Worm (Caenorhabditis elegans): ENCODE measurements around the gene K09F6.7.

Gene K09F6.7

ce11 chrII:2292027-2292426, at the start of gene K09F6.7:
K09F6.7 (minus strand) TSS chrII:2292127.
- TF ChIP-seq W03F9.2 (tag; optimal IDR thresholded peaks at IDR 0.05) (no peak), dao-5 (tag; optimal IDR thresholded peaks at IDR 0.05) (no peak), him-1 (tag; optimal IDR thresholded peaks at IDR 0.05) (no peak)

- no peak for TF ChIP-seq dao-5 (tag; optimal IDR thresholded peaks at IDR 0.05)
- no peak for TF ChIP-seq him-1 (tag; optimal IDR thresholded peaks at IDR 0.05)
- no peak for TF ChIP-seq W03F9.2 (tag; optimal IDR thresholded peaks at IDR 0.05)
Observed at ce11 chrII:2341515-2341914, 49.6 kb upstream of the K09F6.7 start, which contains the start of gene enri-1. enri-1 (minus strand) TSS chrII:2341615.

ce11 chrII:2340974-2341373, 49.0 kb upstream of the K09F6.7 start:
- TF ChIP-seq him-1 (tag; optimal IDR thresholded peaks at IDR 0.05) (no peak), W03F9.2 (tag; optimal IDR thresholded peaks at IDR 0.05) (no peak), dao-5 (tag; optimal IDR thresholded peaks at IDR 0.05) (no peak)

- TF ChIP-seq him-1 (tag; optimal IDR thresholded peaks at IDR 0.05) (no peak), dao-5 (tag; optimal IDR thresholded peaks at IDR 0.05) (no peak), W03F9.2 (tag; optimal IDR thresholded peaks at IDR 0.05) (no peak)
Observed at ce11 chrII:2336177-2336576, 44.2 kb upstream of the K09F6.7 start.

ce11 chrII:2335572-2335971, 43.6 kb upstream of the K09F6.7 start, which contains the start of gene F43C11.7:
F43C11.7 (plus strand) TSS chrII:2335897.
- TF ChIP-seq W03F9.2 (tag; optimal IDR thresholded peaks at IDR 0.05): no peak
- no peak for TF ChIP-seq dao-5 (tag; optimal IDR thresholded peaks at IDR 0.05)
- TF ChIP-seq him-1 (tag; optimal IDR thresholded peaks at IDR 0.05): no peak

- TF ChIP-seq W03F9.2 (tag; optimal IDR thresholded peaks at IDR 0.05): no peak
- TF ChIP-seq him-1 (tag; optimal IDR thresholded peaks at IDR 0.05): no peak
- TF ChIP-seq dao-5 (tag; optimal IDR thresholded peaks at IDR 0.05): no peak
Observed at ce11 chrII:2332220-2332619, 40.3 kb upstream of the K09F6.7 start, which contains the start of gene F43C11.8. F43C11.8 (plus strand) TSS chrII:2332520.

ce11 chrII:2330462-2330861, 38.5 kb upstream of the K09F6.7 start:
- TF ChIP-seq him-1 (tag; optimal IDR thresholded peaks at IDR 0.05): no peak
- no peak for TF ChIP-seq dao-5 (tag; optimal IDR thresholded peaks at IDR 0.05)
- TF ChIP-seq W03F9.2 (tag; optimal IDR thresholded peaks at IDR 0.05): no peak

ce11 chrII:2328963-2329442, 37.1 kb upstream of the K09F6.7 start, which contains the start of the genes ZK1240.8 and ZK1240.1:
ZK1240.8 (minus strand) TSS chrII:2329063.
ZK1240.1 (plus strand) TSS chrII:2329392.
- TF ChIP-seq dao-5 (tag; optimal IDR thresholded peaks at IDR 0.05) (no peak), him-1 (tag; optimal IDR thresholded peaks at IDR 0.05) (no peak), W03F9.2 (tag; optimal IDR thresholded peaks at IDR 0.05) (no peak)

- TF ChIP-seq dao-5 (tag; optimal IDR thresholded peaks at IDR 0.05) (no peak), him-1 (tag; optimal IDR thresholded peaks at IDR 0.05) (no peak), W03F9.2 (tag; optimal IDR thresholded peaks at IDR 0.05) (no peak)
Observed at ce11 chrII:2324956-2325355, 33.0 kb upstream of the K09F6.7 start, which contains the start of gene ZK1240.11. ZK1240.11 (plus strand) TSS chrII:2325256.

ce11 chrII:2322857-2323518, 31.1 kb upstream of the K09F6.7 start, which contains the start of the genes ZK1240.6 and ZK1240.2:
ZK1240.6 (minus strand) TSS chrII:2322907.
ZK1240.2 (plus strand) TSS chrII:2323376.
- no peak for TF ChIP-seq W03F9.2 (tag; optimal IDR thresholded peaks at IDR 0.05)

ce11 chrII:2320097-2320496, 28.2 kb upstream of the K09F6.7 start, which contains the start of gene ZK1240.3:
ZK1240.3 (plus strand) TSS chrII:2320334.
- TF ChIP-seq W03F9.2 (tag; optimal IDR thresholded peaks at IDR 0.05) (no peak), him-1 (tag; optimal IDR thresholded peaks at IDR 0.05) (no peak), dao-5 (tag; optimal IDR thresholded peaks at IDR 0.05) (no peak)

ce11 chrII:2317883-2318357, 26.0 kb upstream of the K09F6.7 start, which contains the start of the genes ZK1240.5 and ZK1240.9:
ZK1240.5 (minus strand) TSS chrII:2317933.
ZK1240.9 (plus strand) TSS chrII:2318189.
- TF ChIP-seq W03F9.2 (tag; optimal IDR thresholded peaks at IDR 0.05): no peak

- TF ChIP-seq him-1 (tag; optimal IDR thresholded peaks at IDR 0.05) (no peak), dao-5 (tag; optimal IDR thresholded peaks at IDR 0.05) (no peak), W03F9.2 (tag; optimal IDR thresholded peaks at IDR 0.05) (no peak)
Observed at ce11 chrII:2312747-2313146, 20.8 kb upstream of the K09F6.7 start, which contains the start of the genes trim-21 and B0281.1. trim-21 (minus strand) TSS chrII:2312847. B0281.1 (plus strand) TSS chrII:2313067.

- TF ChIP-seq W03F9.2 (tag; optimal IDR thresholded peaks at IDR 0.05): no peak
- TF ChIP-seq him-1 (tag; optimal IDR thresholded peaks at IDR 0.05): no peak
- no peak for TF ChIP-seq dao-5 (tag; optimal IDR thresholded peaks at IDR 0.05)
Observed at ce11 chrII:2306741-2307140, 14.8 kb upstream of the K09F6.7 start, which contains the start of gene B0281.3. B0281.3 (plus strand) TSS chrII:2307041.
